Worm (Caenorhabditis elegans) whole organism, L1 larva: Measurements from ENCODE around the gene ccdc-47.

ENCODE experiments used
- C04F5.9 ChIP-seq: sonication (generic microtip); optimal IDR thresholded peaks from 2 replicates; lab custom pipeline; 2016; ENCODE audit warnings: missing genetic modification characterization, missing compliant biosample characterization
- C34B4.2 ChIP-seq: sonication (generic microtip); optimal IDR thresholded peaks from 2 replicates; lab custom pipeline; 2017; ENCODE audit warnings: mild to moderate bottlenecking, missing genetic modification characterization, missing compliant biosample characterization
- F16B12.6 ChIP-seq: fragments of 150-350 bp; optimal IDR thresholded peaks from 2 replicates; lab custom pipeline; 2014; ENCODE audit warnings: missing biosample characterization, missing genetic modification characterization
- Y116A8C.19 ChIP-seq: sonication (generic microtip); optimal IDR thresholded peaks from 2 replicates; lab custom pipeline; 2016; ENCODE audit warnings: missing compliant biosample characterization, missing genetic modification characterization, borderline replicate concordance
- aha-1 ChIP-seq: fragments of 150-350 bp; optimal IDR thresholded peaks from 2 replicates; lab custom pipeline; 2014; ENCODE audit warnings: missing biosample characterization, missing genetic modification characterization
- ama-1 ChIP-seq: fragments of 150-350 bp; optimal IDR thresholded peaks from 2 replicates; lab custom pipeline; 2014
- blmp-1 ChIP-seq: fragments of 150-350 bp; optimal IDR thresholded peaks from 2 replicates; lab custom pipeline; 2014; ENCODE audit warnings: missing biosample characterization, missing genetic modification characterization
- ceh-8 ChIP-seq: fragments of 200-800 bp; sonication (Bioruptor generic); optimal IDR thresholded peaks from 2 replicates; lab custom pipeline; 2018; ENCODE audit warnings: mild to moderate bottlenecking, missing genetic modification characterization, moderate library complexity, missing compliant biosample characterization
- ceh-88 ChIP-seq: fragments of 200-800 bp; sonication (Bioruptor generic); IDR thresholded peaks from 2 replicates; pipeline ENCODE4 v1.3.6; 2022; ENCODE audit warnings: missing genetic modification characterization, missing compliant biosample characterization
- ceh-90 ChIP-seq: sonication (generic microtip); optimal IDR thresholded peaks from 2 replicates; lab custom pipeline; 2016; ENCODE audit warnings: missing genetic modification characterization, missing compliant biosample characterization
- ces-1 ChIP-seq: fragments of 150-350 bp; optimal IDR thresholded peaks from 2 replicates; lab custom pipeline; 2014; ENCODE audit warnings: missing biosample characterization, missing genetic modification reagents, missing genetic modification characterization
- dsc-1 ChIP-seq: sonication (generic microtip); optimal IDR thresholded peaks from 2 replicates; lab custom pipeline; 2016; ENCODE audit warnings: mild to moderate bottlenecking, missing genetic modification characterization, missing compliant biosample characterization
- efl-3 ChIP-seq: fragments of 200-800 bp; sonication (Bioruptor generic); optimal IDR thresholded peaks from 2 replicates; lab custom pipeline; 2018; ENCODE audit warnings: mild to moderate bottlenecking, missing genetic modification characterization, missing compliant biosample characterization
- egl-27 ChIP-seq, 2 experiments: fragments of 150-350 bp in 1 of 2; sonication (generic microtip); optimal IDR thresholded peaks; 3 replicates each; lab custom pipeline; 2017 to 2018; ENCODE audit warnings: missing biosample characterization in 2 of 2, missing genetic modification characterization in 2 of 2, missing genetic modification reagents in 2 of 2
- elt-2 ChIP-seq: sonication (generic microtip); optimal IDR thresholded peaks from 2 replicates; lab custom pipeline; 2016; ENCODE audit warnings: missing genetic modification characterization, mild to moderate bottlenecking, inconsistent platforms, missing compliant biosample characterization, missing genetic modification reagents
- fkh-10 ChIP-seq: sonication (generic microtip); optimal IDR thresholded peaks from 2 replicates; lab custom pipeline; 2017; ENCODE audit warnings: missing biosample characterization, missing genetic modification reagents, missing genetic modification characterization
- fkh-4 ChIP-seq: sonication (generic microtip); optimal IDR thresholded peaks from 2 replicates; lab custom pipeline; 2016; ENCODE audit warnings: missing compliant biosample characterization, missing genetic modification characterization, borderline replicate concordance
- fkh-8 ChIP-seq: sonication (generic microtip); optimal IDR thresholded peaks from 2 replicates; lab custom pipeline; 2016; ENCODE audit warnings: mild to moderate bottlenecking, missing genetic modification characterization, missing compliant biosample characterization
- grh-1 ChIP-seq: fragments of 200-800 bp; sonication (Bioruptor generic); IDR thresholded peaks from 2 replicates; pipeline ENCODE4 v1.3.6; 2022; ENCODE audit warnings: missing genetic modification reagents, missing genetic modification characterization, missing compliant biosample characterization
- hlh-4 ChIP-seq: sonication (generic microtip); optimal IDR thresholded peaks from 2 replicates; lab custom pipeline; 2016; ENCODE audit warnings: mild to moderate bottlenecking, missing genetic modification characterization, missing compliant biosample characterization
- hpl-2 ChIP-seq: fragments of 150-350 bp; optimal IDR thresholded peaks from 2 replicates; lab custom pipeline; 2014; ENCODE audit warnings: missing biosample characterization, missing genetic modification reagents, missing genetic modification characterization
- irx-1 ChIP-seq: sonication (generic microtip); optimal IDR thresholded peaks from 2 replicates; lab custom pipeline; 2016; ENCODE audit warnings: missing genetic modification characterization, missing compliant biosample characterization
- isw-1 ChIP-seq: fragments of 200-800 bp; sonication (Bioruptor generic); IDR thresholded peaks from 2 replicates; pipeline ENCODE4 v1.3.6; 2022; ENCODE audit warnings: missing genetic modification characterization, missing compliant biosample characterization
- lin-15B ChIP-seq: fragments of 150-350 bp; sonication (generic microtip); optimal IDR thresholded peaks from 3 replicates; lab custom pipeline; 2014; ENCODE audit warnings: missing biosample characterization, missing genetic modification characterization
- lin-35 ChIP-seq, 2 experiments: fragments of 150-350 bp; optimal IDR thresholded peaks; 2 replicates each; lab custom pipeline; 2014; ENCODE audit warnings: missing biosample characterization in 2 of 2, missing genetic modification characterization in 2 of 2, missing genetic modification reagents in 2 of 2
- lin-39 ChIP-seq: fragments of 150-350 bp; optimal IDR thresholded peaks from 2 replicates; lab custom pipeline; 2014; ENCODE audit warnings: missing biosample characterization, missing genetic modification reagents, missing genetic modification characterization
- mdl-1 ChIP-seq, 2 experiments: fragments of 150-350 bp; optimal IDR thresholded peaks; 2 replicates each; lab custom pipeline; 2014 to 2017; ENCODE audit warnings: missing biosample characterization in 2 of 2, missing genetic modification characterization in 2 of 2, inconsistent platforms in 1 of 2
- mef-2 ChIP-seq: fragments of 150-350 bp; optimal IDR thresholded peaks from 2 replicates; lab custom pipeline; 2014; ENCODE audit warnings: missing biosample characterization, missing genetic modification characterization
- mep-1 ChIP-seq: fragments of 150-350 bp; optimal IDR thresholded peaks from 2 replicates; lab custom pipeline; 2014; ENCODE audit warnings: missing biosample characterization, missing genetic modification characterization
- nhr-11 ChIP-seq: fragments of 150-350 bp; optimal IDR thresholded peaks from 2 replicates; lab custom pipeline; 2014; ENCODE audit warnings: missing biosample characterization, missing genetic modification characterization
- nhr-12 ChIP-seq: sonication (generic microtip); optimal IDR thresholded peaks from 2 replicates; lab custom pipeline; 2017; ENCODE audit warnings: missing biosample characterization, missing genetic modification characterization
- nhr-19 ChIP-seq: fragments of 200-800 bp; sonication (Bioruptor generic); conservative IDR thresholded peaks from 2 replicates; pipeline ENCODE4 v1.3.6; 2022; ENCODE audit warnings: missing genetic modification characterization, missing compliant biosample characterization
- nhr-28 ChIP-seq: fragments of 150-350 bp; optimal IDR thresholded peaks from 2 replicates; lab custom pipeline; 2014; ENCODE audit warnings: missing biosample characterization, missing genetic modification characterization
- nhr-77 ChIP-seq: fragments of 150-350 bp; optimal IDR thresholded peaks from 2 replicates; lab custom pipeline; 2014; ENCODE audit warnings: missing biosample characterization, missing genetic modification characterization
- nhr-90 ChIP-seq: sonication (generic microtip); optimal IDR thresholded peaks from 2 replicates; lab custom pipeline; 2016; ENCODE audit warnings: mild to moderate bottlenecking, missing genetic modification characterization, missing compliant biosample characterization; ENCODE audit not compliant: poor library complexity
- pag-3 ChIP-seq: sonication (generic microtip); optimal IDR thresholded peaks from 2 replicates; lab custom pipeline; 2017; ENCODE audit warnings: missing genetic modification characterization, mild to moderate bottlenecking, missing compliant biosample characterization, antibody characterized with exemption, borderline replicate concordance; ENCODE audit not compliant: insufficient read depth
- pax-3 ChIP-seq: fragments of 200-800 bp; sonication (Bioruptor generic); optimal IDR thresholded peaks from 2 replicates; lab custom pipeline; 2018; ENCODE audit warnings: mild to moderate bottlenecking, missing genetic modification characterization, moderate library complexity, missing compliant biosample characterization
- skn-1 ChIP-seq: fragments of 150-350 bp; optimal IDR thresholded peaks from 2 replicates; lab custom pipeline; 2014; ENCODE audit warnings: missing biosample characterization, missing genetic modification characterization
- snpc-4 ChIP-seq: fragments of 150-350 bp; optimal IDR thresholded peaks from 2 replicates; lab custom pipeline; 2014; ENCODE audit warnings: missing biosample characterization, missing genetic modification characterization
- sox-4 ChIP-seq: sonication (generic microtip); optimal IDR thresholded peaks from 2 replicates; lab custom pipeline; 2016; ENCODE audit warnings: missing genetic modification characterization, missing compliant biosample characterization
- sptf-1 ChIP-seq: fragments of 150-350 bp; optimal IDR thresholded peaks from 2 replicates; lab custom pipeline; 2014; ENCODE audit warnings: missing biosample characterization, missing genetic modification characterization
- sup-37 ChIP-seq: fragments of 200-800 bp; sonication (Bioruptor generic); optimal IDR thresholded peaks from 2 replicates; lab custom pipeline; 2018; ENCODE audit warnings: mild to moderate bottlenecking, missing genetic modification characterization, missing compliant biosample characterization
- tlp-1 ChIP-seq: fragments of 150-350 bp; optimal IDR thresholded peaks from 2 replicates; lab custom pipeline; 2014; ENCODE audit warnings: missing biosample characterization, missing genetic modification characterization
- unc-130 ChIP-seq: fragments of 150-350 bp; optimal IDR thresholded peaks from 2 replicates; lab custom pipeline; 2017; ENCODE audit warnings: missing biosample characterization, missing genetic modification characterization, inconsistent platforms
- unc-62 ChIP-seq: fragments of 150-350 bp; optimal IDR thresholded peaks from 2 replicates; lab custom pipeline; 2014; ENCODE audit warnings: missing biosample characterization, missing genetic modification reagents, missing genetic modification characterization
- unc-98 ChIP-seq: fragments of 200-800 bp; sonication (Bioruptor generic); IDR thresholded peaks from 2 replicates; pipeline ENCODE4 v1.3.6; 2022; ENCODE audit warnings: missing genetic modification characterization, missing compliant biosample characterization
- vab-15 ChIP-seq: sonication (generic microtip); optimal IDR thresholded peaks from 2 replicates; lab custom pipeline; 2017; ENCODE audit warnings: missing genotype, mild to moderate bottlenecking, missing genetic modification characterization, missing compliant biosample characterization
- xbp-1 ChIP-seq: sonication (generic microtip); optimal IDR thresholded peaks from 2 replicates; lab custom pipeline; 2016; ENCODE audit warnings: missing genetic modification characterization, missing compliant biosample characterization
- zag-1 ChIP-seq: fragments of 150-350 bp; optimal IDR thresholded peaks from 2 replicates; lab custom pipeline; 2014; ENCODE audit warnings: missing biosample characterization, missing genetic modification characterization
- zip-4 ChIP-seq: fragments of 200-800 bp; sonication (Bioruptor generic); optimal IDR thresholded peaks from 2 replicates; lab custom pipeline; 2018; ENCODE audit warnings: mild to moderate bottlenecking, missing genetic modification characterization, moderate library complexity, missing compliant biosample characterization
- ztf-11 ChIP-seq, 2 experiments: sonication (generic microtip); optimal IDR thresholded peaks; 2 replicates each; lab custom pipeline; 2016 to 2017; ENCODE audit warnings: missing genetic modification characterization in 2 of 2, missing biosample characterization in 1 of 2, missing compliant biosample characterization in 1 of 2
- ztf-4 ChIP-seq: fragments of 150-350 bp; optimal IDR thresholded peaks from 2 replicates; lab custom pipeline; 2014; ENCODE audit warnings: missing biosample characterization, missing genetic modification characterization

Gene ccdc-47

DNA sequence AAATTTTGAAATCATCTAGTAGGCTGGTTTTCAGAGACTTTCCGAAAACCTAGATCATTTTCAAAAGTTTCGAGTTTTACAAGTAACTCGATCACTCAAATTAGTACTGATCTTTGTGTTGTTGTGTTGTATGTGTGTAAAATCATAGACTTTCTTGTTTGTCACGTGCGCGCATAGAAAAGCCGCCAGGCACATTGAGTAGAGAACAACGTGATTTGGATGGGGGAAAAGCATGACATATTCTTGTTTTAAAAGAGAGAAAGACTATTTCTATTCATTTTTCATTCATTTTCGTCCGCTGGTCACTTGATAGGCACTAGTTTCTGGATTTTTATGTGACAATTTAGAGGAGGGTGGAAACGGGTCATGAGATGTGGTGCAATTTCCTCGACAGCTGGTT is 37.5 kb downstream of the ccdc-47 start (continued):
- TF ChIP-seq hpl-2 (GFP tag; lab: Kevin White, UChicago) (no peak), xbp-1 (peak; percentile 9), tlp-1 (tag; lab: Kevin White, UChicago) (no peak), fkh-4 (no peak), unc-98 (GFP tag; lab: Robert Waterston, UW) (no peak), grh-1 (GFP tag; lab: Robert Waterston, UW) (no peak), pag-3 (no peak), zag-1 (tag; lab: Kevin White, UChicago) (no peak), nhr-28 (tag; lab: Kevin White, UChicago) (no peak), C34B4.2 (tag; lab: Kevin White, UChicago) (no peak), sup-37 (no peak), C04F5.9 (tag; lab: Kevin White, UChicago) (no peak), vab-15 (tag; lab: Kevin White, UChicago) (peak; percentile 29), fkh-10 (no peak), lin-35 (GFP tag; optimal IDR thresholded peaks at IDR 0.05; lab: Kevin White, UChicago) (peak; percentile 20 to 70), dsc-1 (tag; lab: Kevin White, UChicago) (peak; percentile 46), egl-27 (tag; optimal IDR thresholded peaks at IDR 0.05; lab: Kevin White, UChicago) (no peak), zip-4 (GFP tag; lab: Kevin White, UChicago) (no peak), snpc-4 (tag; lab: Kevin White, UChicago) (no peak), nhr-12 (no peak), nhr-77 (tag; lab: Kevin White, UChicago) (no peak), Y116A8C.19 (no peak), sptf-1 (no peak), mdl-1 (tag; optimal IDR thresholded peaks at IDR 0.05; lab: Kevin White, UChicago) (peak in 1 of 2 experiments; percentile 90), ama-1 (peak; percentile 59), lin-15B (tag; lab: Kevin White, UChicago) (no peak), nhr-90 (tag; lab: Kevin White, UChicago) (no peak), blmp-1 (peak; percentile 11), mep-1 (tag; lab: Kevin White, UChicago) (peak; percentile 52), nhr-19 (GFP tag; lab: Robert Waterston, UW) (peak; percentile 49; the same call in 1 of the 2 replicates), skn-1 (tag; lab: Kevin White, UChicago) (no peak), mef-2 (tag; lab: Kevin White, UChicago) (no peak), ceh-88 (GFP tag; lab: Robert Waterston, UW) (no peak), isw-1 (GFP tag; lab: Robert Waterston, UW) (no peak), efl-3 (GFP tag; lab: Kevin White, UChicago) (no peak), pax-3 (tag; lab: Kevin White, UChicago) (peak; percentile 57), ceh-8 (GFP tag; lab: Kevin White, UChicago) (peak; percentile 37), irx-1 (tag; lab: Kevin White, UChicago) (peak; percentile 25)

ce11 chrIII:3954828-3955227 is 38.1 kb downstream of the ccdc-47 start:
- TF ChIP-seq aha-1 (tag; lab: Kevin White, UChicago) (no peak), ceh-90 (tag; lab: Kevin White, UChicago) (no peak), tlp-1 (tag; lab: Kevin White, UChicago) (no peak), zip-4 (GFP tag; lab: Kevin White, UChicago) (no peak), lin-35 (GFP tag; optimal IDR thresholded peaks at IDR 0.05; lab: Kevin White, UChicago) (no peak), unc-62 (GFP tag; lab: Kevin White, UChicago) (no peak), isw-1 (GFP tag; lab: Robert Waterston, UW) (no peak), mep-1 (tag; lab: Kevin White, UChicago) (no peak), ztf-11 (tag; optimal IDR thresholded peaks at IDR 0.05; lab: Kevin White, UChicago) (no peak), snpc-4 (tag; lab: Kevin White, UChicago) (no peak), nhr-12 (no peak), F16B12.6 (tag; lab: Kevin White, UChicago) (no peak), sptf-1 (no peak), ztf-4 (no peak), lin-39 (tag; lab: Kevin White, UChicago) (no peak), mdl-1 (tag; optimal IDR thresholded peaks at IDR 0.05; lab: Kevin White, UChicago) (no peak), unc-130 (tag; lab: Kevin White, UChicago) (no peak), ces-1 (GFP tag; lab: Kevin White, UChicago) (no peak), dsc-1 (tag; lab: Kevin White, UChicago) (peak; percentile 91), elt-2 (tag; lab: Kevin White, UChicago) (no peak), hlh-4 (tag; lab: Kevin White, UChicago) (no peak), sox-4 (tag; lab: Kevin White, UChicago) (peak; percentile 79), xbp-1 (no peak), nhr-11 (no peak), fkh-10 (no peak), fkh-8 (tag; lab: Kevin White, UChicago) (peak; percentile 80), sup-37 (no peak), nhr-28 (tag; lab: Kevin White, UChicago) (no peak)
